Fruit fly (Drosophila melanogaster) whole organism, prepupa: Measurements from ENCODE around the gene LSm3.

Experiments
- Blimp-1 ChIP-seq: fragments of 200-800 bp; sonication (Bioruptor generic); optimal IDR thresholded peaks from 3 replicates; lab custom pipeline; 2017; ENCODE audit warnings: missing biosample characterization, missing genetic modification characterization, mild to moderate bottlenecking, moderate library complexity, missing genetic modification reagents
- CG10669 ChIP-seq: fragments of 200-800 bp; sonication (Bioruptor generic); optimal IDR thresholded peaks from 3 replicates; lab custom pipeline; 2018; ENCODE audit warnings: missing biosample characterization, mild to moderate bottlenecking, missing genetic modification characterization, moderate library complexity
- CG11294 ChIP-seq: fragments of 200-800 bp; sonication (Bioruptor generic); IDR thresholded peaks from 2 replicates; pipeline ENCODE4 v1.3.6; 2022; ENCODE audit warnings: missing biosample characterization, missing genetic modification characterization
- CG11902 ChIP-seq: fragments of 200-800 bp; sonication (Bioruptor generic); optimal IDR thresholded peaks from 3 replicates; lab custom pipeline; 2016; ENCODE audit warnings: missing biosample characterization, missing genetic modification characterization
- CG15336 ChIP-seq: fragments of 200-800 bp; sonication (Bioruptor generic); IDR thresholded peaks from 2 replicates; pipeline ENCODE4 v1.3.6; 2022; ENCODE audit warnings: missing biosample characterization, missing genetic modification characterization
- CG16779 ChIP-seq: fragments of 200-800 bp; sonication (Bioruptor generic); optimal IDR thresholded peaks from 3 replicates; lab custom pipeline; 2017; ENCODE audit warnings: missing biosample characterization, mild to moderate bottlenecking, missing genetic modification characterization
- CG3032 ChIP-seq: fragments of 200-800 bp; optimal IDR thresholded peaks from 2 replicates; lab custom pipeline; 2019; ENCODE audit warnings: missing biosample characterization, mild to moderate bottlenecking, missing genetic modification characterization, moderate library complexity
- CG31627 ChIP-seq: fragments of 200-800 bp; sonication (Bioruptor generic); optimal IDR thresholded peaks from 3 replicates; lab custom pipeline; 2016; ENCODE audit warnings: missing biosample characterization, missing genetic modification characterization
- CG32006 ChIP-seq: fragments of 200-800 bp; sonication (Bioruptor generic); optimal IDR thresholded peaks from 3 replicates; lab custom pipeline; 2017; ENCODE audit warnings: missing biosample characterization, mild to moderate bottlenecking, missing genetic modification characterization
- CG34406 ChIP-seq: fragments of 200-800 bp; sonication (Bioruptor generic); optimal IDR thresholded peaks from 3 replicates; lab custom pipeline; 2016; ENCODE audit warnings: missing biosample characterization, missing genetic modification characterization
- CG3919 ChIP-seq: fragments of 200-800 bp; sonication (Bioruptor generic); optimal IDR thresholded peaks from 3 replicates; lab custom pipeline; 2016; ENCODE audit warnings: missing biosample characterization, missing genetic modification characterization
- CG4318 ChIP-seq: fragments of 200-800 bp; sonication (Bioruptor generic); optimal IDR thresholded peaks from 3 replicates; lab custom pipeline; 2017; ENCODE audit warnings: missing biosample characterization, mild to moderate bottlenecking, missing genetic modification characterization
- CG6163 ChIP-seq: fragments of 200-800 bp; sonication (Bioruptor generic); IDR thresholded peaks from 3 replicates; pipeline ENCODE4 v1.3.6; 2022; ENCODE audit warnings: missing biosample characterization, missing genetic modification characterization
- CG6276 ChIP-seq: fragments of 200-800 bp; sonication (Bioruptor generic); optimal IDR thresholded peaks from 2 replicates; lab custom pipeline; 2017; ENCODE audit warnings: missing biosample characterization, mild to moderate bottlenecking, missing genetic modification characterization
- CG6792 ChIP-seq: fragments of 200-800 bp; sonication (Bioruptor generic); optimal IDR thresholded peaks from 3 replicates; lab custom pipeline; 2016; ENCODE audit warnings: missing biosample characterization, missing genetic modification characterization
- CG6808 ChIP-seq: fragments of 200-800 bp; sonication (Bioruptor generic); optimal IDR thresholded peaks from 3 replicates; lab custom pipeline; 2017; ENCODE audit warnings: missing biosample characterization, missing genetic modification characterization, mild to moderate bottlenecking, moderate library complexity, missing genetic modification reagents
- CG6854 ChIP-seq: fragments of 200-800 bp; sonication (Bioruptor generic); optimal IDR thresholded peaks from 2 replicates; lab custom pipeline; 2017; ENCODE audit warnings: missing biosample characterization, mild to moderate bottlenecking, missing genetic modification characterization
- CG7368 ChIP-seq: fragments of 200-800 bp; sonication (Bioruptor generic); optimal IDR thresholded peaks from 3 replicates; lab custom pipeline; 2016; ENCODE audit warnings: missing biosample characterization, missing genetic modification characterization
- CG8119 ChIP-seq: fragments of 200-800 bp; sonication (Bioruptor generic); IDR thresholded peaks from 3 replicates; pipeline ENCODE4 v1.3.6; 2022; ENCODE audit warnings: missing biosample characterization, missing genetic modification characterization
- CG8319 ChIP-seq: fragments of 200-800 bp; sonication (Bioruptor generic); optimal IDR thresholded peaks from 3 replicates; lab custom pipeline; 2016; ENCODE audit warnings: missing biosample characterization, missing genetic modification characterization
- CG8632 ChIP-seq: fragments of 200-800 bp; sonication (Bioruptor generic); optimal IDR thresholded peaks from 3 replicates; lab custom pipeline; 2016; ENCODE audit warnings: missing biosample characterization, missing genetic modification characterization
- Eip78C ChIP-seq: fragments of 200-800 bp; sonication (Bioruptor generic); peaks from one replicate; lab custom pipeline; 2016; ENCODE audit warnings: missing biosample characterization, missing genetic modification characterization
- Eip93F ChIP-seq: fragments of 200-800 bp; sonication (Bioruptor generic); optimal IDR thresholded peaks from 2 replicates; lab custom pipeline; 2016; ENCODE audit warnings: missing biosample characterization, mild to moderate bottlenecking, missing genetic modification characterization
- Ets21C ChIP-seq: fragments of 200-800 bp; sonication (Bioruptor generic); optimal IDR thresholded peaks from 3 replicates; lab custom pipeline; 2016; ENCODE audit warnings: missing biosample characterization, missing genetic modification characterization
- Ets96B ChIP-seq: fragments of 200-800 bp; optimal IDR thresholded peaks from 2 replicates; lab custom pipeline; 2019; ENCODE audit warnings: missing biosample characterization, mild to moderate bottlenecking, missing genetic modification characterization, moderate library complexity
- Hr38 ChIP-seq: sonication (Bioruptor generic); optimal IDR thresholded peaks from 2 replicates; lab custom pipeline; 2016; ENCODE audit warnings: missing biosample characterization, missing genetic modification characterization
- Hr4 ChIP-seq: fragments of 200-800 bp; sonication (Bioruptor generic); optimal IDR thresholded peaks from 3 replicates; lab custom pipeline; 2016; ENCODE audit warnings: missing biosample characterization, missing genetic modification characterization
- Lpt ChIP-seq: fragments of 200-800 bp; sonication (Bioruptor generic); optimal IDR thresholded peaks from 3 replicates; lab custom pipeline; 2016; ENCODE audit warnings: missing biosample characterization, missing genetic modification characterization
- Met ChIP-seq: fragments of 200-800 bp; sonication (Bioruptor generic); optimal IDR thresholded peaks from 3 replicates; lab custom pipeline; 2016; ENCODE audit warnings: missing biosample characterization, missing genetic modification characterization
- OdsH ChIP-seq: fragments of 200-800 bp; sonication (Bioruptor generic); optimal IDR thresholded peaks from 3 replicates; lab custom pipeline; 2016; ENCODE audit warnings: missing biosample characterization, missing genetic modification characterization
- Sox102F ChIP-seq: fragments of 200-800 bp; sonication (Bioruptor generic); optimal IDR thresholded peaks from 2 replicates; lab custom pipeline; 2016; ENCODE audit warnings: missing biosample characterization, mild to moderate bottlenecking, missing genetic modification characterization
- Sox14 ChIP-seq: fragments of 200-800 bp; sonication (Bioruptor generic); optimal IDR thresholded peaks from 3 replicates; lab custom pipeline; 2016; ENCODE audit warnings: missing biosample characterization, missing genetic modification characterization
- acj6 ChIP-seq: fragments of 200-800 bp; sonication (Bioruptor generic); optimal IDR thresholded peaks from 3 replicates; lab custom pipeline; 2016; ENCODE audit warnings: missing biosample characterization, missing genetic modification characterization
- cyc ChIP-seq: fragments of 200-800 bp; sonication (Bioruptor generic); optimal IDR thresholded peaks from 3 replicates; lab custom pipeline; 2016; ENCODE audit warnings: missing biosample characterization, missing genetic modification characterization
- dac ChIP-seq: fragments of 200-800 bp; sonication (Bioruptor generic); optimal IDR thresholded peaks from 2 replicates; lab custom pipeline; 2017; ENCODE audit warnings: missing biosample characterization, mild to moderate bottlenecking, missing genetic modification characterization
- eg ChIP-seq: fragments of 200-800 bp; sonication (Bioruptor generic); IDR thresholded peaks from 3 replicates; pipeline ENCODE4 v1.3.6; 2022; ENCODE audit warnings: missing biosample characterization, missing genetic modification characterization
- esn ChIP-seq: fragments of 200-800 bp; sonication (Bioruptor generic); optimal IDR thresholded peaks from 2 replicates; lab custom pipeline; 2016; ENCODE audit warnings: missing biosample characterization, mild to moderate bottlenecking, missing genetic modification characterization, moderate library complexity
- fd59A ChIP-seq: fragments of 200-800 bp; sonication (Bioruptor generic); optimal IDR thresholded peaks from 2 replicates; lab custom pipeline; 2017; ENCODE audit warnings: missing biosample characterization, mild to moderate bottlenecking, missing genetic modification characterization, missing genetic modification reagents
- fkh ChIP-seq: fragments of 200-800 bp; sonication (Bioruptor generic); optimal IDR thresholded peaks from 3 replicates; lab custom pipeline; 2017; ENCODE audit warnings: missing biosample characterization, mild to moderate bottlenecking, missing genetic modification characterization, moderate library complexity
- lz ChIP-seq: fragments of 200-800 bp; sonication (Bioruptor generic); optimal IDR thresholded peaks from 3 replicates; lab custom pipeline; 2016; ENCODE audit warnings: missing biosample characterization, missing genetic modification characterization
- pdm3 ChIP-seq: fragments of 200-800 bp; sonication (Bioruptor generic); optimal IDR thresholded peaks from 3 replicates; lab custom pipeline; 2016; ENCODE audit warnings: missing biosample characterization, missing genetic modification characterization
- salr ChIP-seq, 2 experiments: fragments of 200-800 bp; sonication (Bioruptor generic); optimal IDR thresholded peaks; 3 replicates each; lab custom pipeline; 2016 to 2018; ENCODE audit warnings: missing biosample characterization in 2 of 2, missing genetic modification characterization in 2 of 2, mild to moderate bottlenecking in 1 of 2
- ss ChIP-seq, 2 experiments: fragments of 200-800 bp; sonication (Bioruptor generic); optimal IDR thresholded peaks; 2 replicates in 1 of 2; 3 replicates in 1 of 2; lab custom pipeline; 2017 to 2018; ENCODE audit warnings: mild to moderate bottlenecking in 2 of 2, missing biosample characterization in 2 of 2, missing genetic modification characterization in 2 of 2, moderate library complexity in 1 of 2
- svp ChIP-seq: fragments of 200-800 bp; sonication (Bioruptor generic); peaks from one replicate; lab custom pipeline; 2016; ENCODE audit warnings: missing biosample characterization, missing genetic modification characterization
- topi ChIP-seq: fragments of 200-800 bp; sonication (Bioruptor generic); optimal IDR thresholded peaks from 3 replicates; lab custom pipeline; 2016; ENCODE audit warnings: missing biosample characterization, missing genetic modification characterization
- vri ChIP-seq: fragments of 200-800 bp; sonication (Bioruptor generic); optimal IDR thresholded peaks from 3 replicates; lab custom pipeline; 2016; ENCODE audit warnings: missing biosample characterization, mild to moderate bottlenecking, missing genetic modification characterization

LSm3 gene

DNA sequence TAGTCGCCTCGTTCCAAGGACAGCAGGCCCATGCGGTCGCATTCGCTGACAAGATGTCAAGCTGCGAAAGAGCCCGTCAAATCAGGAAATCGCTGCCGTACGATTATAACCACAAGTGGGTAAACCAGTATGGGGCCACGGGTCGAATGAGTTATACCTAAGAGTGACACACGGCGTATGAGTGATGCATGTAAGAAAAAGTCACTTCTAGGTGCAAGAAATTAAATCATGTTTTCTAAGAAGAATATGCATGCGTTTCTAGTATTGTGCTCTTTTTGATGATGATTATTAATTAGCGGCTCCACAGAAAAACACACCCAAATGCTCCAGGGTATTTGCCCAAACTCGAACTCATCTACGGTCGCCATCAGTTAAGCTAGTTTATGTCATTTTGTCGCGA is 21.6 kb downstream of the LSm3 start:
- no peak for TF ChIP-seq salr (GFP tag; optimal IDR thresholded peaks at IDR 0.05; lab: Kevin White, UChicago)
- peak; percentile 11 for TF ChIP-seq pdm3
- no peak for TF ChIP-seq Sox102F
- TF ChIP-seq acj6 (GFP tag; lab: Kevin White, UChicago) = peak; percentile 11
- no peak for TF ChIP-seq Ets96B (tag; lab: Kevin White, UChicago)
- TF ChIP-seq CG6276 (GFP tag; lab: Kevin White, UChicago) = peak; percentile 36
- 0 out of 3 replicates have a peak, but pooled peaks have one; percentile 25 for TF ChIP-seq CG6163 (GFP tag; lab: Robert Waterston, UW)
- TF ChIP-seq CG15336 (GFP tag; lab: Robert Waterston, UW) = peak; percentile 42
- 0 out of 3 replicates have a peak, but pooled peaks have one; percentile 56 for TF ChIP-seq eg (GFP tag; lab: Robert Waterston, UW)
- TF ChIP-seq ss (GFP tag; optimal IDR thresholded peaks at IDR 0.05; lab: Kevin White, UChicago) = no peak
- peak; percentile 76 for TF ChIP-seq Hr4 (GFP tag; lab: Kevin White, UChicago)
- peak; percentile 44; the same call in 1 of the 3 replicates for TF ChIP-seq CG8119 (GFP tag; lab: Robert Waterston, UW)
- TF ChIP-seq CG32006 (GFP tag; lab: Kevin White, UChicago) = peak; percentile 57
- TF ChIP-seq Eip78C (GFP tag; lab: Kevin White, UChicago) = peak; percentile 45
- TF ChIP-seq, all 60 proteins: peak for 10

DNA sequence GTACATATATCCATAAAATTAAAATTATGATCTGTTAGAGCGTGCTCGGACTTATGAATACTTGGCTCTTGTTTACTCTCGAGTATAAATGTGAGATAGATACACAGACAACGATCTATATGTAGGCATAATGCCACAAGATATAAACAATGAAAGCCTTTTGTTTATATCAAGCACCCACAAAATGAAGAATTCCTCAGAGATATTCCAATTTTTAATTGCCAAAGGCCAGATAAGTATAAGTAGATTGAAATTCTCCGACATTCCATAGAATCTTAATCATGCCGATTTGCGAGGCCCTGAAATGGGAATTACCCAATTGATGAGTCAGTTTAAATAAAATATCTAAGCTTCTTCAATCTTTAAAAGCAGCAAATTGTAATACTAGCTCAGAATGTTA is 25.8 kb downstream of the LSm3 start:
- no peak for TF ChIP-seq Blimp-1 (GFP tag; lab: Kevin White, UChicago)
- TF ChIP-seq, all 60 proteins: peak for 0

DNA sequence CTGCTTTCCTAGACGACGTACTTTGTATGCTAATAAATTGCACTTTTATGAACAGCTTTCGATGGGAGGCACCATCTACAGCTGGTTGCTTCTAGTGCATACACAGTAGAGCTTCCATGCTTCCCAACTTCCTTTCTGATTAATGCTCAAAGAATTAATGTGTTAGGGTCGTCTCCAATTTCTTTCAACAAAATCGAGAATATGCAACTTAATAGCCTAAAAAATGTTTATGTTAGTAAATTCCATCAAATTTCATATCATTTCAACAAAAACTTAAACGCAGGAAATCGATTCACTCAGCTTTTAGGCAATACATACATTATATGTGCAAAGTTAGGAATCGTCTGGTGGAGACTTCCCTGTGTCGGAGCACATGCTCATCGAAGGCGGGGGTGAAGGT is 28.1 kb downstream of the LSm3 start:
- TF ChIP-seq CG4318 (GFP tag; lab: Kevin White, UChicago) (peak; percentile 53), fkh (no peak), CG31627 (GFP tag; lab: Kevin White, UChicago) (no peak), CG10669 (GFP tag; lab: Kevin White, UChicago) (peak; percentile 68), esn (GFP tag; lab: Kevin White, UChicago) (no peak), CG6163 (GFP tag; lab: Robert Waterston, UW) (no peak), CG8119 (GFP tag; lab: Robert Waterston, UW) (peak; percentile 45; the same call in 1 of the 3 replicates), acj6 (GFP tag; lab: Kevin White, UChicago) (peak; percentile 31), Ets21C (GFP tag; lab: Kevin White, UChicago) (no peak), cyc (GFP tag; lab: Kevin White, UChicago) (no peak), CG7368 (GFP tag; lab: Kevin White, UChicago) (no peak), CG15336 (GFP tag; lab: Robert Waterston, UW) (peak; percentile 67), dac (GFP tag; lab: Kevin White, UChicago) (peak; percentile 0), CG8632 (no peak), CG3032 (tag; lab: Kevin White, UChicago) (peak; percentile 47), Sox14 (GFP tag; lab: Kevin White, UChicago) (peak; percentile 59), Eip78C (GFP tag; lab: Kevin White, UChicago) (peak; percentile 83), Met (GFP tag; lab: Kevin White, UChicago) (no peak), salr (GFP tag; optimal IDR thresholded peaks at IDR 0.05; lab: Kevin White, UChicago) (peak; percentile 48 to 50), CG11902 (GFP tag; lab: Kevin White, UChicago) (no peak), CG8319 (GFP tag; lab: Kevin White, UChicago) (no peak), Eip93F (no peak), CG6854 (GFP tag; lab: Kevin White, UChicago) (no peak), Hr4 (GFP tag; lab: Kevin White, UChicago) (peak; percentile 55), OdsH (GFP tag; lab: Kevin White, UChicago) (peak; percentile 43), pdm3 (peak; percentile 58), topi (GFP tag; lab: Kevin White, UChicago) (no peak), fd59A (peak; percentile 22), svp (GFP tag; lab: Kevin White, UChicago) (no peak), eg (GFP tag; lab: Robert Waterston, UW) (peak; percentile 43; the same call in 2 of the 3 replicates), vri (GFP tag; lab: Kevin White, UChicago) (no peak), CG34406 (no peak), CG32006 (GFP tag; lab: Kevin White, UChicago) (peak; percentile 79), Ets96B (tag; lab: Kevin White, UChicago) (peak; percentile 55), CG16779 (peak; percentile 13), CG6808 (GFP tag; lab: Kevin White, UChicago) (peak; percentile 61), Hr38 (GFP tag; lab: Kevin White, UChicago) (no peak), Lpt (peak; percentile 51), Blimp-1 (GFP tag; lab: Kevin White, UChicago) (no peak), CG3919 (GFP tag; lab: Kevin White, UChicago) (peak; percentile 42), lz (GFP tag; lab: Kevin White, UChicago) (no peak), CG6792 (peak; percentile 27), CG11294 (GFP tag; lab: Robert Waterston, UW) (no peak)
